Fruit fly (Drosophila melanogaster): ENCODE data around the gene jp.

Gene jp

dm6 chr2L:9581582-9581981 lies 15.0 kb upstream of the jp start, which contains the start of gene gcm:
gcm (minus strand) TSS chr2L:9581745.
- TF ChIP-seq CG8159 (tag; optimal IDR thresholded peaks at IDR 0.05) (no peak), Pif1A (GFP tag; optimal IDR thresholded peaks at IDR 0.05) (no peak), Snoo (tag; optimal IDR thresholded peaks at IDR 0.05) (no peak), D1 (tag; optimal IDR thresholded peaks at IDR 0.05) (no peak), EcR (GFP tag; optimal IDR thresholded peaks at IDR 0.05) (no peak), CG12605 (GFP tag; IDR thresholded peaks at IDR 0.05) (no peak), CG14655 (GFP tag; optimal IDR thresholded peaks at IDR 0.05) (no peak), gl (tag; optimal IDR thresholded peaks at IDR 0.05) (no peak), Pif1B (GFP tag; optimal IDR thresholded peaks at IDR 0.05) (no peak), CG15710 (tag; optimal IDR thresholded peaks at IDR 0.05) (no peak), CG10348 (GFP tag; IDR thresholded peaks at IDR 0.05) (no peak), rn (GFP tag; IDR thresholded peaks at IDR 0.05) (no peak), Ets98B (GFP tag; IDR thresholded peaks at IDR 0.05) (no peak), CG9948 (tag; optimal IDR thresholded peaks at IDR 0.05) (no peak), CG34367 (tag; optimal IDR thresholded peaks at IDR 0.05) (no peak), fd96Ca (GFP tag; IDR thresholded peaks at IDR 0.05) (no peak)

dm6 chr2L:9579538-9579937 lies 13.0 kb upstream of the jp start, which contains the start of gene CG31709:
CG31709 (minus strand) TSS chr2L:9579638.
- TF ChIP-seq CG9948 (tag; optimal IDR thresholded peaks at IDR 0.05) = no peak
- TF ChIP-seq CG32121 (GFP tag; IDR thresholded peaks at IDR 0.05) = no peak
- no peak for TF ChIP-seq CG14655 (GFP tag; optimal IDR thresholded peaks at IDR 0.05)
- TF ChIP-seq gl (tag; optimal IDR thresholded peaks at IDR 0.05) = no peak
- no peak for TF ChIP-seq CG17806 (tag; optimal IDR thresholded peaks at IDR 0.05)
- TF ChIP-seq Snoo (tag; optimal IDR thresholded peaks at IDR 0.05) = no peak
- TF ChIP-seq CG10348 (GFP tag; IDR thresholded peaks at IDR 0.05) = no peak
- no peak for TF ChIP-seq CG13204 (GFP tag; optimal IDR thresholded peaks at IDR 0.05)
- TF ChIP-seq fd96Ca (GFP tag; IDR thresholded peaks at IDR 0.05) = no peak
- TF ChIP-seq rn (GFP tag; IDR thresholded peaks at IDR 0.05) = no peak
- no peak for TF ChIP-seq EcR (GFP tag; optimal IDR thresholded peaks at IDR 0.05)
- no peak for TF ChIP-seq Ets98B (GFP tag; IDR thresholded peaks at IDR 0.05)

dm6 chr2L:9576269-9576933 lies 9.9 kb upstream of the jp start, which contains the start of gene Mtpalpha:
Mtpalpha (minus strand) TSS chr2L:9576769.
- TF ChIP-seq CG8301 (tag; optimal IDR thresholded peaks at IDR 0.05) (peak; percentile 95), Pif1A (GFP tag; optimal IDR thresholded peaks at IDR 0.05) (peak; percentile 95), gl (tag; optimal IDR thresholded peaks at IDR 0.05) (peak; percentile 99), CG13204 (GFP tag; optimal IDR thresholded peaks at IDR 0.05) (peak; percentile 99), D1 (tag; optimal IDR thresholded peaks at IDR 0.05) (peak; percentile 13), CG15710 (tag; optimal IDR thresholded peaks at IDR 0.05) (peak; percentile 68), CG32121 (GFP tag; IDR thresholded peaks at IDR 0.05) (peak; percentile 88), rn (GFP tag; IDR thresholded peaks at IDR 0.05) (peak; percentile 43; the same call in 1 of the 2 replicates), CG14655 (GFP tag; optimal IDR thresholded peaks at IDR 0.05) (peak; percentile 95), Pif1B (GFP tag; optimal IDR thresholded peaks at IDR 0.05) (peak; percentile 91), Ets98B (GFP tag; IDR thresholded peaks at IDR 0.05) (peak; percentile 92), CG10348 (GFP tag; IDR thresholded peaks at IDR 0.05) (no peak), CG12605 (GFP tag; IDR thresholded peaks at IDR 0.05) (peak; percentile 95), CG34367 (tag; optimal IDR thresholded peaks at IDR 0.05) (peak; percentile 87), CG4496 (GFP tag; IDR thresholded peaks at IDR 0.05) (peak; percentile 96), CG9948 (tag; optimal IDR thresholded peaks at IDR 0.05) (peak; percentile 68), CG8159 (tag; optimal IDR thresholded peaks at IDR 0.05) (peak; percentile 80), Snoo (tag; optimal IDR thresholded peaks at IDR 0.05) (peak; percentile 93), fd96Ca (GFP tag; IDR thresholded peaks at IDR 0.05) (peak; percentile 85), CG17806 (tag; optimal IDR thresholded peaks at IDR 0.05) (peak; percentile 75), EcR (GFP tag; optimal IDR thresholded peaks at IDR 0.05) (peak; percentile 33)

- peak; percentile 35 for TF ChIP-seq Pif1A (GFP tag; optimal IDR thresholded peaks at IDR 0.05)
- TF ChIP-seq Ets98B (GFP tag; IDR thresholded peaks at IDR 0.05) = peak; percentile 29; the same call in 1 of the 2 replicates
- 0 out of 3 replicates have a peak, but pooled peaks have one; percentile 21 for TF ChIP-seq CG4496 (GFP tag; IDR thresholded peaks at IDR 0.05)
- no peak for TF ChIP-seq Snoo (tag; optimal IDR thresholded peaks at IDR 0.05)
Observed at dm6 chr2L:9570673-9571193, 4.2 kb upstream of the jp start.

- peak; percentile 55 for TF ChIP-seq rn (GFP tag; IDR thresholded peaks at IDR 0.05)
- TF ChIP-seq Pif1B (GFP tag; optimal IDR thresholded peaks at IDR 0.05) = peak; percentile 97
- TF ChIP-seq CG17806 (tag; optimal IDR thresholded peaks at IDR 0.05) = peak; percentile 95
- TF ChIP-seq gl (tag; optimal IDR thresholded peaks at IDR 0.05) = peak; percentile 85
- peak; percentile 99 for TF ChIP-seq CG14655 (GFP tag; optimal IDR thresholded peaks at IDR 0.05)
- peak; percentile 28 for TF ChIP-seq EcR (GFP tag; optimal IDR thresholded peaks at IDR 0.05)
- TF ChIP-seq CG15710 (tag; optimal IDR thresholded peaks at IDR 0.05) = peak; percentile 95
- TF ChIP-seq fd96Ca (GFP tag; IDR thresholded peaks at IDR 0.05) = peak; percentile 65; the same call in 2 of the 3 replicates
- TF ChIP-seq D1 (tag; optimal IDR thresholded peaks at IDR 0.05) = peak; percentile 98
- peak; percentile 88 for TF ChIP-seq CG4496 (GFP tag; IDR thresholded peaks at IDR 0.05)
- TF ChIP-seq Pif1A (GFP tag; optimal IDR thresholded peaks at IDR 0.05) = peak; percentile 95
- peak; percentile 94 for TF ChIP-seq CG34367 (tag; optimal IDR thresholded peaks at IDR 0.05)
- TF ChIP-seq CG10348 (GFP tag; IDR thresholded peaks at IDR 0.05) = peak; percentile 64
- peak; percentile 98 for TF ChIP-seq CG9948 (tag; optimal IDR thresholded peaks at IDR 0.05)
- peak; percentile 97 for TF ChIP-seq CG8301 (tag; optimal IDR thresholded peaks at IDR 0.05)
- peak; percentile 97 for TF ChIP-seq Snoo (tag; optimal IDR thresholded peaks at IDR 0.05)
- TF ChIP-seq CG12605 (GFP tag; IDR thresholded peaks at IDR 0.05) = peak; percentile 72
- peak; percentile 97 for TF ChIP-seq CG8159 (tag; optimal IDR thresholded peaks at IDR 0.05)
- peak; percentile 90 for TF ChIP-seq CG32121 (GFP tag; IDR thresholded peaks at IDR 0.05)
- TF ChIP-seq CG13204 (GFP tag; optimal IDR thresholded peaks at IDR 0.05) = peak; percentile 91
- peak; percentile 85 for TF ChIP-seq Ets98B (GFP tag; IDR thresholded peaks at IDR 0.05)
Observed at dm6 chr2L:9569588-9570434, 3.3 kb upstream of the jp start.

Measured in whole organism, pupa.